Worm (Caenorhabditis elegans): Measurements from ENCODE around the gene far-7.

Gene far-7

DNA sequence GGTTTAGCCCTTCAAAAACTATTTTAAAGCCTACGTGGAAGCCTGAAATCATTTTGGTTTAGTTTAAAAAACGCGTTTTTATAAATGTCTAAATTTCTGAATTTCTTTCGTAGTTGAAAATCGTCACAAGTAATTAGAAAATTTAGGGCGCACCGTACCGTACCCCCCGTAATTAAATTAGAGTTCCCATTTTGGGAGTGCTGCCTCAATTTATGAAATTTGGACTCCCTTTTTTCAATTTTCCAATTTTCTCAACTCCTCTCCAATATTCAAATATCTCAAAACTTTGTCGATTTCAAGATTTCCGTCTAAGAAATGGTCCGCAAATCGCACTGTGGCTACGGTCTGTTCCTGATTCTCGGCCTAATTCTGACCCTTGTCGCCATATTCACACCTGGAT, 20.6 kb downstream of the far-7 start, which contains the start of gene clc-31:
Gene clc-31 (plus strand): TSS at position 301 of the 400 bp plus-strand sequence.
- no peak for TF ChIP-seq nhr-129 (tag; optimal IDR thresholded peaks at IDR 0.05)
- no peak for TF ChIP-seq nhr-10 (tag; optimal IDR thresholded peaks at IDR 0.05)
- TF ChIP-seq ZK546.5 (tag; optimal IDR thresholded peaks at IDR 0.05): no peak
- TF ChIP-seq sma-9 (GFP tag; optimal IDR thresholded peaks at IDR 0.05): no peak
- no peak for TF ChIP-seq sma-9 (tag; optimal IDR thresholded peaks at IDR 0.05)
- no peak for TF ChIP-seq aly-2 (tag; optimal IDR thresholded peaks at IDR 0.05)
- TF ChIP-seq dmd-4 (tag; optimal IDR thresholded peaks at IDR 0.05): no peak

- TF ChIP-seq lin-13 (GFP tag; optimal IDR thresholded peaks at IDR 0.05) (no peak), nhr-77 (tag; optimal IDR thresholded peaks at IDR 0.05) (no peak), nhr-23 (tag; optimal IDR thresholded peaks at IDR 0.05) (no peak), Y55F3AM.14 (GFP tag; optimal IDR thresholded peaks at IDR 0.05) (no peak)
Measured at ce11 chrII:340714-341113, 21.1 kb downstream of the far-7 start.

- no peak for TF ChIP-seq sma-3 (GFP tag; optimal IDR thresholded peaks at IDR 0.05)
- no peak for TF ChIP-seq nhr-11 (tag; optimal IDR thresholded peaks at IDR 0.05)
- TF ChIP-seq ztf-11 (tag; optimal IDR thresholded peaks at IDR 0.05): no peak
- no peak for TF ChIP-seq lin-39 (tag; optimal IDR thresholded peaks at IDR 0.05)
- TF ChIP-seq zag-1 (tag; optimal IDR thresholded peaks at IDR 0.05): no peak
- TF ChIP-seq unc-62 (GFP tag; optimal IDR thresholded peaks at IDR 0.05): no peak
- TF ChIP-seq nhr-77 (tag; optimal IDR thresholded peaks at IDR 0.05): no peak
- TF ChIP-seq mab-5 (tag; optimal IDR thresholded peaks at IDR 0.05): no peak
- no peak for TF ChIP-seq elt-3 (tag; optimal IDR thresholded peaks at IDR 0.05)
- TF ChIP-seq ceh-82 (tag; optimal IDR thresholded peaks at IDR 0.05): no peak
- TF ChIP-seq blmp-1 (tag; optimal IDR thresholded peaks at IDR 0.05; ENCODE audit: insufficient read depth): no peak
Measured at ce11 chrII:341282-341681, 21.7 kb downstream of the far-7 start.

- TF ChIP-seq lsy-2 (tag; optimal IDR thresholded peaks at IDR 0.05) (peak; percentile 29 to 59), mdl-1 (tag; optimal IDR thresholded peaks at IDR 0.05) (no peak), nhr-77 (tag; optimal IDR thresholded peaks at IDR 0.05) (no peak), crh-2 (tag; optimal IDR thresholded peaks at IDR 0.05) (peak; percentile 36), unc-62 (GFP tag; optimal IDR thresholded peaks at IDR 0.05) (no peak), nhr-11 (tag; optimal IDR thresholded peaks at IDR 0.05) (no peak), lin-13 (GFP tag; optimal IDR thresholded peaks at IDR 0.05) (peak; percentile 6), lin-11 (tag; optimal IDR thresholded peaks at IDR 0.05) (peak; percentile 34), dmd-4 (tag; optimal IDR thresholded peaks at IDR 0.05) (no peak), F13H6.1 (tag; optimal IDR thresholded peaks at IDR 0.05) (peak; percentile 2), unc-55 (GFP tag; optimal IDR thresholded peaks at IDR 0.05) (peak; percentile 58), C34F6.9 (tag; optimal IDR thresholded peaks at IDR 0.05) (peak; percentile 49), gmeb-1 (tag; optimal IDR thresholded peaks at IDR 0.05) (peak; percentile 50)
Measured at ce11 chrII:347734-348133, 28.1 kb downstream of the far-7 start, which contains the start of gene D1069.3. TSS of gene D1069.3 (minus strand) at chrII:347891.

DNA sequence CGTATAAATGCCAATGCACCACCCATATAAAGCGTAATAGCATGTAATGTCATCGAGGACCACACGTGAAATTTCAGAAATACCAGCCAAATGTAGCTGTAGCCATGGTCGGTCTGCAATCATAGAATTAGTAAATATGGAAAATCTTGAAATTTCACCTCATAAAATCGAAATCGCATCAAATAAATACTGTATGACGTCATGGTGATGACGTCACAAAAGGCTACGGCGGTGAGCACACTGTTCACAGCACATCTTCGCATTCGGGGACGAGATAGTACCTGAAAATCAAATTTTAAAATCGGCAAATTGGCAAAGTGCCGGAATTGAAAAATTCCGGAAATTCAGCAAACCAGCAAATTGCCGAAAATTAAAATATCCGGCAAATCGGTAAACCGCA, 30.2 kb downstream of the far-7 start:
- no peak for TF ChIP-seq ZK546.5 (tag; optimal IDR thresholded peaks at IDR 0.05)
- no peak for TF ChIP-seq zag-1 (tag; optimal IDR thresholded peaks at IDR 0.05)
- TF ChIP-seq elt-1 (tag; optimal IDR thresholded peaks at IDR 0.05): no peak
- TF ChIP-seq nhr-21 (tag; optimal IDR thresholded peaks at IDR 0.05): no peak
- no peak for TF ChIP-seq nhr-23 (tag; optimal IDR thresholded peaks at IDR 0.05)
- no peak for TF ChIP-seq F13H6.1 (tag; optimal IDR thresholded peaks at IDR 0.05)
- TF ChIP-seq sma-9 (GFP tag; optimal IDR thresholded peaks at IDR 0.05): no peak
- TF ChIP-seq sma-9 (tag; optimal IDR thresholded peaks at IDR 0.05): no peak
- TF ChIP-seq nhr-25 (tag; optimal IDR thresholded peaks at IDR 0.05): no peak
- no peak for TF ChIP-seq egl-27 (tag; optimal IDR thresholded peaks at IDR 0.05)
- no peak for TF ChIP-seq unc-55 (GFP tag; optimal IDR thresholded peaks at IDR 0.05)
- TF ChIP-seq C34F6.9 (tag; optimal IDR thresholded peaks at IDR 0.05): no peak
- no peak for TF ChIP-seq snpc-4 (tag; optimal IDR thresholded peaks at IDR 0.05)
- TF ChIP-seq ztf-11 (tag; optimal IDR thresholded peaks at IDR 0.05): no peak
- TF ChIP-seq crh-2 (tag; optimal IDR thresholded peaks at IDR 0.05): no peak

All from whole organism, L2 larva.